Worm (Caenorhabditis elegans): ENCODE results near the gene F35G12.12.

The F35G12.12 gene

ce11 chrIII:4568030-4568429 lies 13.6 kb upstream of the F35G12.12 start, which contains the start of gene mlcd-1:
mlcd-1 (minus strand) TSS chrIII:4568130.
- TF ChIP-seq unc-120 (tag; optimal IDR thresholded peaks at IDR 0.05; ENCODE audit: poor library complexity, severe bottlenecking): no peak
- no peak for TF ChIP-seq nhr-12 (tag; optimal IDR thresholded peaks at IDR 0.05)
- no peak for TF ChIP-seq pha-4 (tag; optimal IDR thresholded peaks at IDR 0.05)
- TF ChIP-seq sem-2 (GFP tag; optimal IDR thresholded peaks at IDR 0.05): no peak
- TF ChIP-seq mep-1 (tag; optimal IDR thresholded peaks at IDR 0.05): no peak
- TF ChIP-seq bed-3 (GFP tag; optimal IDR thresholded peaks at IDR 0.05): no peak
- TF ChIP-seq nhr-76 (tag; optimal IDR thresholded peaks at IDR 0.05): no peak
- no peak for TF ChIP-seq ceh-43 (GFP tag; optimal IDR thresholded peaks at IDR 0.05)
- no peak for TF ChIP-seq ham-2 (GFP tag; optimal IDR thresholded peaks at IDR 0.05)

- TF ChIP-seq sptf-1 (tag; optimal IDR thresholded peaks at IDR 0.05) (peak; percentile 98), snpc-4 (tag; optimal IDR thresholded peaks at IDR 0.05) (no peak), bed-3 (GFP tag; optimal IDR thresholded peaks at IDR 0.05) (peak; percentile 87), lsy-2 (tag; optimal IDR thresholded peaks at IDR 0.05) (peak; percentile 79), sem-2 (GFP tag; optimal IDR thresholded peaks at IDR 0.05) (peak; percentile 90), unc-39 (tag; optimal IDR thresholded peaks at IDR 0.05) (peak; percentile 83), cnd-1 (tag; optimal IDR thresholded peaks at IDR 0.05) (peak; percentile 95), drap-1 (GFP tag; optimal IDR thresholded peaks at IDR 0.05) (peak; percentile 96), mab-5 (tag; optimal IDR thresholded peaks at IDR 0.05) (peak; percentile 91), blmp-1 (tag; optimal IDR thresholded peaks at IDR 0.05) (peak; percentile 92), mep-1 (tag; optimal IDR thresholded peaks at IDR 0.05) (peak; percentile 93), nhr-237 (tag; optimal IDR thresholded peaks at IDR 0.05) (peak; percentile 35), elt-3 (tag; optimal IDR thresholded peaks at IDR 0.05) (peak; percentile 66), nhr-28 (tag; optimal IDR thresholded peaks at IDR 0.05) (peak; percentile 61), ham-2 (GFP tag; optimal IDR thresholded peaks at IDR 0.05) (peak; percentile 90), hlh-1 (tag; optimal IDR thresholded peaks at IDR 0.05) (peak; percentile 94), nhr-12 (tag; optimal IDR thresholded peaks at IDR 0.05) (peak; percentile 82), flh-1 (GFP tag; optimal IDR thresholded peaks at IDR 0.05) (peak; percentile 90), ceh-43 (GFP tag; optimal IDR thresholded peaks at IDR 0.05) (peak; percentile 95), ces-1 (GFP tag; optimal IDR thresholded peaks at IDR 0.05) (peak; percentile 56), lin-13 (tag; optimal IDR thresholded peaks at IDR 0.05) (peak; percentile 70), elt-1 (tag; optimal IDR thresholded peaks at IDR 0.05; ENCODE audit: borderline replicate concordance, insufficient read depth) (peak; percentile 95), ceh-83 (GFP tag; optimal IDR thresholded peaks at IDR 0.05) (peak; percentile 91), ztf-11 (tag; optimal IDR thresholded peaks at IDR 0.05) (peak; percentile 97), nhr-2 (tag; optimal IDR thresholded peaks at IDR 0.05) (no peak), ceh-39 (tag; optimal IDR thresholded peaks at IDR 0.05) (peak; percentile 31), mls-2 (tag; optimal IDR thresholded peaks at IDR 0.05) (peak; percentile 99), lin-32 (GFP tag; optimal IDR thresholded peaks at IDR 0.05) (peak; percentile 85), unc-62 (GFP tag; optimal IDR thresholded peaks at IDR 0.05) (peak; percentile 64), pha-4 (tag; optimal IDR thresholded peaks at IDR 0.05) (peak; percentile 70), tbx-8 (GFP tag; optimal IDR thresholded peaks at IDR 0.05) (peak; percentile 93), nhr-76 (tag; optimal IDR thresholded peaks at IDR 0.05) (peak; percentile 96), M03D4.4 (tag; optimal IDR thresholded peaks at IDR 0.05) (peak; percentile 97), unc-120 (tag; optimal IDR thresholded peaks at IDR 0.05; ENCODE audit: poor library complexity, severe bottlenecking) (peak; percentile 98), zip-8 (tag; optimal IDR thresholded peaks at IDR 0.05) (peak; percentile 24)
Measured at ce11 chrIII:4568455-4568854, 13.1 kb upstream of the F35G12.12 start, which contains the start of gene idhg-1. idhg-1 (plus strand) TSS chrIII:4568797.

ce11 chrIII:4578385-4578903 lies 3.2 kb upstream of the F35G12.12 start, which contains the start of the genes sel-5 and wdr-48:
sel-5 (minus strand) TSS chrIII:4578437.
wdr-48 (plus strand) TSS chrIII:4578853.
- TF ChIP-seq blmp-1 (tag; optimal IDR thresholded peaks at IDR 0.05) (no peak), unc-62 (GFP tag; optimal IDR thresholded peaks at IDR 0.05) (no peak), mep-1 (tag; optimal IDR thresholded peaks at IDR 0.05) (peak; percentile 39), sptf-1 (tag; optimal IDR thresholded peaks at IDR 0.05) (no peak), zip-8 (tag; optimal IDR thresholded peaks at IDR 0.05) (no peak), elt-1 (tag; optimal IDR thresholded peaks at IDR 0.05; ENCODE audit: borderline replicate concordance, insufficient read depth) (no peak), ceh-83 (GFP tag; optimal IDR thresholded peaks at IDR 0.05) (no peak), lsy-2 (tag; optimal IDR thresholded peaks at IDR 0.05) (peak; percentile 74), ces-1 (GFP tag; optimal IDR thresholded peaks at IDR 0.05) (peak; percentile 32), lin-13 (tag; optimal IDR thresholded peaks at IDR 0.05) (peak; percentile 33), unc-120 (tag; optimal IDR thresholded peaks at IDR 0.05; ENCODE audit: poor library complexity, severe bottlenecking) (peak; percentile 34), mls-2 (tag; optimal IDR thresholded peaks at IDR 0.05) (no peak)

Measured in whole organism, mixed stage, embryonic.